Worm (Caenorhabditis elegans): Measurements from ENCODE around the gene F49F1.2.

- TF ChIP-seq nhr-67 (tag; optimal IDR thresholded peaks at IDR 0.05): no peak
- no peak for TF ChIP-seq nhr-23 (tag; optimal IDR thresholded peaks at IDR 0.05)
These were observed 34.4 kb downstream of the F49F1.2 start for ce11 chrIV:4150138-4150537.
